Fruit fly (Drosophila melanogaster) S2 (cell line): ENCODE data around the gene CG7988.

Source experiments
- CG8478 ChIP-seq: fragments of >200 bp; optimal IDR thresholded peaks from 2 replicates; lab custom pipeline; 2018
- CTCF ChIP-seq, 2 experiments: fragments of >200 bp; optimal IDR thresholded peaks; 2 replicates each; lab custom pipeline; 2018

dm6 chr3R:18250815-18251214 lies 30.5 kb downstream of the CG7988 start, which contains the start of gene CG18598:
- TF ChIP-seq CTCF (optimal IDR thresholded peaks at IDR 0.05; lab: Kevin White, UChicago): no peak
- TF ChIP-seq CG8478 (lab: Kevin White, UChicago): no peak
